Worm (Caenorhabditis elegans): ENCODE data around the gene sre-4.

ce11 chrIV:9746762-9747161 lies 37.8 kb downstream of the sre-4 start, which contains the start of gene C28D4.5:
- TF ChIP-seq T23F11.4 (GFP tag; optimal IDR thresholded peaks at IDR 0.05) (no peak), pqm-1 (tag; optimal IDR thresholded peaks at IDR 0.05) (no peak), ceh-9 (tag; optimal IDR thresholded peaks at IDR 0.05) (no peak), ceh-34 (tag; optimal IDR thresholded peaks at IDR 0.05) (no peak), pag-3 (tag; optimal IDR thresholded peaks at IDR 0.05; ENCODE audit: borderline replicate concordance) (no peak), hlh-30 (tag; optimal IDR thresholded peaks at IDR 0.05; ENCODE audit: insufficient read depth) (no peak), ceh-30 (tag; optimal IDR thresholded peaks at IDR 0.05) (no peak), pha-4 (tag; optimal IDR thresholded peaks at IDR 0.05) (no peak), ttx-3 (tag; optimal IDR thresholded peaks at IDR 0.05) (no peak), dmd-4 (tag; optimal IDR thresholded peaks at IDR 0.05; ENCODE audit: borderline replicate concordance) (no peak), sox-2 (GFP tag; IDR thresholded peaks at IDR 0.05) (no peak), ref-2 (tag; optimal IDR thresholded peaks at IDR 0.05) (no peak)

Data from whole organism, late embryonic.